Worm (Caenorhabditis elegans) whole organism, mixed stage, embryonic: ENCODE data around the gene F53C3.3.

Experiments used
- elt-3 ChIP-seq: fragments of 150-350 bp; optimal IDR thresholded peaks from 2 replicates; lab custom pipeline; 2014; ENCODE audit warnings: missing biosample characterization, missing genetic modification characterization
- nhr-12 ChIP-seq: fragments of 150-350 bp; optimal IDR thresholded peaks from 2 replicates; lab custom pipeline; 2014; ENCODE audit warnings: missing biosample characterization, missing genetic modification characterization
- nhr-237 ChIP-seq: fragments of 150-350 bp; optimal IDR thresholded peaks from 2 replicates; lab custom pipeline; 2014; ENCODE audit warnings: missing biosample characterization, missing genetic modification characterization
- sptf-1 ChIP-seq: sonication (generic microtip); optimal IDR thresholded peaks from 2 replicates; lab custom pipeline; 2017; ENCODE audit warnings: mild to moderate bottlenecking, missing genetic modification characterization, moderate library complexity, missing compliant biosample characterization

ce11 chrII:3934085-3934484 lies 31.4 kb downstream of the F53C3.3 start, which contains the start of gene Y14H12B.1:
- TF ChIP-seq nhr-12 (tag; lab: Kevin White, UChicago), result no peak
- TF ChIP-seq sptf-1 (tag; lab: Kevin White, UChicago), result no peak
- no peak for TF ChIP-seq elt-3 (tag; lab: Kevin White, UChicago)
- no peak for TF ChIP-seq nhr-237 (tag; lab: Kevin White, UChicago)
